Fruit fly (Drosophila melanogaster): ENCODE measurements around the gene CG43373.

DNA sequence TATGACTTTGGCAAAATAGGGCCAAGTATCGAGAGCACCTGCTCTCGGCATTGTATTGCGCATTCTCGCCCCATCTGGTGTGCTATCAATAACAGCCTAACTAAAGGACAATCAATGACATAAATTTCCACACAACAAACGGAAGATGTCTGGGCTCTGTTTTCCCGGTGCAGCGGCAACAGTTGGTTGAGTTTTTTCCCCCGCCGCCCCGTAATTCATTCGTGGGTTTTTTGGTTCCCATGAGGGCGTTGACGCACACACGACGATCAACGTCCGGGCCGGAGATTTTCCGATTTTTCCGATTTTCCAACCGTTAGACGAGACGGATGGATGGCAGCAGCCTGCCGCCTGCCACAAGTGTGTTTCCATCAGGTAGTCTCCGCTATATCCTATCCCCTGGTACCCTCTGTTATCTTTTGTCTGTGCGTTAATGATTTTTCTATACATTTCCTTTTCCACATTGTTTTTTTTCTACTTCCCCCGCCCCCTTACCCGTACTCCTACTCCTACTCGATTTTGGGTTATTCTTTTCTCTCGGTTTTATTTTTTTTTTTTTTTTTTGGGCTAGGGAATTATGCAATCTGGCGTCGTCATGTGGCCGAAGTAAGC, 67.5 kb downstream of the CG43373 start:
- no peak for TF ChIP-seq pan (optimal IDR thresholded peaks at IDR 0.05)
- no peak for TF ChIP-seq psq (GFP tag; optimal IDR thresholded peaks at IDR 0.05)
- no peak for TF ChIP-seq HLH106 (tag; optimal IDR thresholded peaks at IDR 0.05)
- no peak for TF ChIP-seq Jra (GFP tag; optimal IDR thresholded peaks at IDR 0.05)

Data from whole organism, wandering third instar larva.